Worm (Caenorhabditis elegans) whole organism, L4 larva: ENCODE measurements around the gene che-6.

Experiments
- D1046.2 ChIP-seq: fragments of 200-800 bp; sonication (Bioruptor generic); IDR thresholded peaks from 2 replicates; pipeline ENCODE4 v1.3.6; 2022; ENCODE audit warnings: missing genetic modification characterization, missing compliant biosample characterization
- F26F4.8 ChIP-seq: fragments of 200-800 bp; sonication (Bioruptor generic); conservative IDR thresholded peaks from 2 replicates; pipeline ENCODE4 v1.3.6; 2022; ENCODE audit warnings: missing genetic modification characterization, missing compliant biosample characterization
- F37D6.2 ChIP-seq: sonication (generic microtip); optimal IDR thresholded peaks from 2 replicates; lab custom pipeline; 2016; ENCODE audit warnings: mild to moderate bottlenecking, missing genetic modification characterization, missing compliant biosample characterization
- F49E8.2 ChIP-seq: sonication (generic microtip); optimal IDR thresholded peaks from 2 replicates; lab custom pipeline; 2016; ENCODE audit warnings: missing compliant biosample characterization, mild to moderate bottlenecking, missing genetic modification characterization, borderline replicate concordance
- T20F7.1 ChIP-seq: fragments of 200-800 bp; sonication (Bioruptor generic); optimal IDR thresholded peaks from 2 replicates; lab custom pipeline; 2018; ENCODE audit warnings: mild to moderate bottlenecking, missing genetic modification characterization, missing compliant biosample characterization
- Y105C5A.15 ChIP-seq: fragments of 200-800 bp; sonication (Bioruptor generic); IDR thresholded peaks from 2 replicates; pipeline ENCODE4 v1.3.6; 2022; ENCODE audit warnings: missing genetic modification characterization, missing compliant biosample characterization
- ZK337.2 ChIP-seq: fragments of 200-800 bp; sonication (Bioruptor generic); IDR thresholded peaks from 2 replicates; pipeline ENCODE4 v1.3.6; 2022; ENCODE audit warnings: missing genetic modification reagents, missing genetic modification characterization, missing compliant biosample characterization
- ZK546.5 ChIP-seq, 2 experiments: sonication (generic microtip); optimal IDR thresholded peaks; 2 replicates each; lab custom pipeline; 2017; ENCODE audit warnings: missing biosample characterization in 2 of 2, missing genetic modification characterization in 2 of 2
- aha-1 ChIP-seq: fragments of 150-350 bp; peaks from one replicate; lab custom pipeline; 2014; ENCODE audit warnings: missing biosample characterization, missing genetic modification characterization
- aly-2 ChIP-seq: sonication (generic microtip); optimal IDR thresholded peaks from 2 replicates; lab custom pipeline; 2018; ENCODE audit warnings: missing biosample characterization, missing genetic modification characterization
- ama-1 ChIP-seq: fragments of 150-350 bp; optimal IDR thresholded peaks from 2 replicates; lab custom pipeline; 2014; ENCODE audit warnings: inconsistent platforms, mixed read lengths
- ceh-82 ChIP-seq: sonication (generic microtip); optimal IDR thresholded peaks from 2 replicates; lab custom pipeline; 2017; ENCODE audit warnings: missing biosample characterization, missing genetic modification characterization
- daf-16 ChIP-seq, 3 experiments: sonication (generic microtip); optimal IDR thresholded peaks; 2 replicates each; lab custom pipeline; 2016 to 2017; ENCODE audit warnings: missing genetic modification characterization in 3 of 3, missing genetic modification reagents in 3 of 3, mild to moderate bottlenecking in 2 of 3, missing compliant biosample characterization in 2 of 3, missing biosample characterization in 1 of 3, moderate library complexity in 1 of 3
- daf-8 ChIP-seq: fragments of 200-800 bp; sonication (Bioruptor generic); IDR thresholded peaks from 2 replicates; pipeline ENCODE4 v1.3.6; 2022; ENCODE audit warnings: missing genetic modification characterization, missing compliant biosample characterization
- dmd-6 ChIP-seq: fragments of 200-800 bp; sonication (Bioruptor generic); IDR thresholded peaks from 2 replicates; pipeline ENCODE4 v1.3.6; 2022; ENCODE audit warnings: missing genetic modification reagents, missing genetic modification characterization, missing compliant biosample characterization
- duxl-1 ChIP-seq: sonication (generic microtip); optimal IDR thresholded peaks from 2 replicates; lab custom pipeline; 2016; ENCODE audit warnings: mild to moderate bottlenecking, missing genetic modification characterization, moderate library complexity, missing compliant biosample characterization; ENCODE audit not compliant: poor library complexity
- egl-27 ChIP-seq: sonication (generic microtip); optimal IDR thresholded peaks from 3 replicates; lab custom pipeline; 2017; ENCODE audit warnings: missing biosample characterization, missing genetic modification reagents, missing genetic modification characterization
- fos-1 ChIP-seq: fragments of 150-350 bp; optimal IDR thresholded peaks from 2 replicates; lab custom pipeline; 2014; ENCODE audit warnings: missing biosample characterization, missing genetic modification characterization
- hlh-11 ChIP-seq: fragments of 200-800 bp; sonication (Bioruptor generic); optimal IDR thresholded peaks from 2 replicates; lab custom pipeline; 2018; ENCODE audit warnings: mild to moderate bottlenecking, missing genetic modification characterization, missing compliant biosample characterization
- lin-38 ChIP-seq: fragments of 200-800 bp; sonication (Bioruptor generic); IDR thresholded peaks from 2 replicates; pipeline ENCODE4 v1.3.6; 2022; ENCODE audit warnings: missing genetic modification reagents, missing genetic modification characterization, missing compliant biosample characterization
- lin-39 ChIP-seq: fragments of 150-350 bp; optimal IDR thresholded peaks from 2 replicates; lab custom pipeline; 2014; ENCODE audit warnings: missing biosample characterization, missing genetic modification reagents, missing genetic modification characterization
- madf-9 ChIP-seq: fragments of 200-800 bp; sonication (Bioruptor generic); conservative IDR thresholded peaks from 2 replicates; pipeline ENCODE4 v1.3.6; 2022; ENCODE audit warnings: missing genetic modification reagents, missing genetic modification characterization, missing compliant biosample characterization
- mdt-29 ChIP-seq: fragments of 200-800 bp; sonication (Bioruptor generic); IDR thresholded peaks from 2 replicates; pipeline ENCODE4 v1.3.6; 2022; ENCODE audit warnings: missing genetic modification reagents, missing genetic modification characterization, missing compliant biosample characterization
- mep-1 ChIP-seq: fragments of 150-350 bp; sonication (generic microtip); optimal IDR thresholded peaks from 3 replicates; lab custom pipeline; 2014; ENCODE audit warnings: missing biosample characterization, missing genetic modification characterization
- mes-2 ChIP-seq: sonication (generic microtip); optimal IDR thresholded peaks from 2 replicates; lab custom pipeline; 2016; ENCODE audit warnings: missing genotype, mild to moderate bottlenecking, missing genetic modification characterization, missing compliant biosample characterization; ENCODE audit not compliant: poor library complexity, severe bottlenecking
- mxl-2 ChIP-seq: fragments of 200-800 bp; sonication (Bioruptor generic); conservative IDR thresholded peaks from 2 replicates; pipeline ENCODE4 v1.3.6; 2022; ENCODE audit warnings: missing genetic modification reagents, missing genetic modification characterization, missing compliant biosample characterization
- mxl-3 ChIP-seq: fragments of 200-800 bp; sonication (Bioruptor generic); optimal IDR thresholded peaks from 2 replicates; lab custom pipeline; 2018; ENCODE audit warnings: mild to moderate bottlenecking, missing genetic modification characterization, missing compliant biosample characterization
- nhr-10 ChIP-seq: fragments of 150-350 bp; optimal IDR thresholded peaks from 2 replicates; lab custom pipeline; 2014; ENCODE audit warnings: missing biosample characterization, missing genetic modification characterization
- nhr-41 ChIP-seq: fragments of 200-800 bp; sonication (Bioruptor generic); IDR thresholded peaks from 2 replicates; pipeline ENCODE4 v1.3.6; 2022; ENCODE audit warnings: missing genetic modification reagents, missing genetic modification characterization, missing compliant biosample characterization
- nhr-76 ChIP-seq: fragments of 150-350 bp; optimal IDR thresholded peaks from 2 replicates; lab custom pipeline; 2014; ENCODE audit warnings: missing biosample characterization, missing genetic modification characterization
- pqm-1 ChIP-seq: sonication (generic microtip); optimal IDR thresholded peaks from 2 replicates; lab custom pipeline; 2017; ENCODE audit warnings: missing biosample characterization, missing genetic modification characterization
- rbr-2 ChIP-seq: sonication (generic microtip); optimal IDR thresholded peaks from 2 replicates; lab custom pipeline; 2016; ENCODE audit warnings: missing genotype, missing genetic modification characterization, missing compliant biosample characterization
- saeg-2 ChIP-seq: fragments of 200-800 bp; sonication (Bioruptor generic); IDR thresholded peaks from 2 replicates; pipeline ENCODE4 v1.3.6; 2022; ENCODE audit warnings: missing genetic modification reagents, missing genetic modification characterization, missing compliant biosample characterization
- sdz-12 ChIP-seq: fragments of 200-800 bp; sonication (Bioruptor generic); optimal IDR thresholded peaks from 2 replicates; lab custom pipeline; 2018; ENCODE audit warnings: mild to moderate bottlenecking, missing genetic modification characterization, missing compliant biosample characterization
- set-16 ChIP-seq: fragments of 200-800 bp; sonication (Bioruptor generic); IDR thresholded peaks from 2 replicates; pipeline ENCODE4 v1.3.6; 2022; ENCODE audit warnings: missing genetic modification reagents, missing genetic modification characterization, missing compliant biosample characterization
- tag-97 ChIP-seq: fragments of 200-800 bp; sonication (Bioruptor generic); IDR thresholded peaks from 2 replicates; pipeline ENCODE4 v1.3.6; 2022; ENCODE audit warnings: missing genetic modification characterization, missing compliant biosample characterization
- unc-39 ChIP-seq: sonication (generic microtip); optimal IDR thresholded peaks from 2 replicates; lab custom pipeline; 2017; ENCODE audit warnings: missing biosample characterization, missing genetic modification characterization
- vab-7 ChIP-seq: fragments of 200-800 bp; sonication (Bioruptor generic); IDR thresholded peaks from 2 replicates; pipeline ENCODE4 v1.3.6; 2022; ENCODE audit warnings: missing genetic modification reagents, missing genetic modification characterization, missing compliant biosample characterization
- zag-1 ChIP-seq: fragments of 150-350 bp; optimal IDR thresholded peaks from 2 replicates; lab custom pipeline; 2014; ENCODE audit warnings: missing biosample characterization, missing genetic modification characterization
- zip-11 ChIP-seq: fragments of 200-800 bp; sonication (Bioruptor generic); IDR thresholded peaks from 2 replicates; pipeline ENCODE4 v1.3.6; 2022; ENCODE audit warnings: missing genetic modification characterization, missing compliant biosample characterization

Gene che-6

ce11 chrIV:2122488-2122887 lies 11.3 kb upstream of the che-6 start, which contains the start of gene glb-7:
Gene glb-7, plus strand, starts transcription at chrIV:2122788.
- TF ChIP-seq Y105C5A.15 (GFP tag; lab: Robert Waterston, UW): no peak
- TF ChIP-seq F26F4.8 (GFP tag; lab: Robert Waterston, UW): no peak
- TF ChIP-seq madf-9 (GFP tag; lab: Robert Waterston, UW): no peak
- TF ChIP-seq ZK546.5 (tag; optimal IDR thresholded peaks at IDR 0.05; lab: Kevin White, UChicago): no peak
- no peak for TF ChIP-seq vab-7 (GFP tag; lab: Robert Waterston, UW)
- no peak for TF ChIP-seq nhr-10 (tag; lab: Kevin White, UChicago)
- no peak for TF ChIP-seq ama-1
- no peak for TF ChIP-seq mxl-2 (GFP tag; lab: Robert Waterston, UW)
- TF ChIP-seq ceh-82 (tag; lab: Kevin White, UChicago): no peak
- no peak for TF ChIP-seq hlh-11 (tag; lab: Kevin White, UChicago)
- TF ChIP-seq F37D6.2 (tag; lab: Kevin White, UChicago): no peak
- TF ChIP-seq set-16: no peak
- no peak for TF ChIP-seq pqm-1 (tag; lab: Kevin White, UChicago)
- TF ChIP-seq F49E8.2 (tag; lab: Kevin White, UChicago): no peak
- no peak for TF ChIP-seq nhr-76
- TF ChIP-seq ZK337.2: no peak
- no peak for TF ChIP-seq daf-8 (GFP tag; lab: Robert Waterston, UW)
- TF ChIP-seq saeg-2 (GFP tag; lab: Robert Waterston, UW): no peak

- TF ChIP-seq nhr-10 (tag; lab: Kevin White, UChicago) (no peak), mep-1 (no peak), lin-39 (tag; lab: Kevin White, UChicago) (no peak), mes-2 (tag; lab: Kevin White, UChicago) (no peak), mxl-2 (GFP tag; lab: Robert Waterston, UW) (no peak), nhr-41 (GFP tag; lab: Robert Waterston, UW) (no peak), duxl-1 (tag; lab: Kevin White, UChicago) (no peak), Y105C5A.15 (GFP tag; lab: Robert Waterston, UW) (no peak), zip-11 (GFP tag; lab: Robert Waterston, UW) (no peak), lin-38 (GFP tag; lab: Robert Waterston, UW) (no peak), unc-39 (tag; lab: Kevin White, UChicago) (no peak), zag-1 (no peak), fos-1 (tag; lab: Kevin White, UChicago) (no peak), rbr-2 (tag; lab: Kevin White, UChicago) (no peak), mxl-3 (GFP tag; lab: Kevin White, UChicago) (no peak), aly-2 (tag; lab: Kevin White, UChicago) (no peak)
Measured at ce11 chrIV:2117268-2117667, 6.1 kb upstream of the che-6 start.

ce11 chrIV:2114337-2114736 lies 3.1 kb upstream of the che-6 start, which contains the start of gene xbx-4:
Gene xbx-4, plus strand, starts transcription at chrIV:2114637.
- TF ChIP-seq dmd-6 (GFP tag; lab: Robert Waterston, UW) (no peak), aha-1 (tag; lab: Kevin White, UChicago) (peak; percentile 80), mes-2 (tag; lab: Kevin White, UChicago) (no peak), ceh-82 (tag; lab: Kevin White, UChicago) (no peak), T20F7.1 (no peak), tag-97 (GFP tag; lab: Robert Waterston, UW) (no peak), hlh-11 (tag; lab: Kevin White, UChicago) (no peak)

ce11 chrIV:2113362-2114056 lies 2.3 kb upstream of the che-6 start, which contains the start of gene C23H5.8:
Gene C23H5.8, minus strand, starts transcription at chrIV:2113412.
- no peak for TF ChIP-seq D1046.2 (GFP tag; lab: Robert Waterston, UW)
- no peak for TF ChIP-seq T20F7.1
- TF ChIP-seq daf-16 (GFP tag; optimal IDR thresholded peaks at IDR 0.05; lab: Kevin White, UChicago): no peak
- peak; percentile 35 for TF ChIP-seq daf-16 (tag; optimal IDR thresholded peaks at IDR 0.05; lab: Kevin White, UChicago)
- TF ChIP-seq mdt-29 (GFP tag; lab: Robert Waterston, UW): peak; percentile 81
- TF ChIP-seq lin-38 (GFP tag; lab: Robert Waterston, UW): peak; percentile 6; the same call in 1 of the 2 replicates
- no peak for TF ChIP-seq sdz-12
- TF ChIP-seq aha-1 (tag; lab: Kevin White, UChicago): no peak
- no peak for TF ChIP-seq egl-27
